Worm (Caenorhabditis elegans): Measurements from ENCODE around the gene Y57G11B.3.

DNA sequence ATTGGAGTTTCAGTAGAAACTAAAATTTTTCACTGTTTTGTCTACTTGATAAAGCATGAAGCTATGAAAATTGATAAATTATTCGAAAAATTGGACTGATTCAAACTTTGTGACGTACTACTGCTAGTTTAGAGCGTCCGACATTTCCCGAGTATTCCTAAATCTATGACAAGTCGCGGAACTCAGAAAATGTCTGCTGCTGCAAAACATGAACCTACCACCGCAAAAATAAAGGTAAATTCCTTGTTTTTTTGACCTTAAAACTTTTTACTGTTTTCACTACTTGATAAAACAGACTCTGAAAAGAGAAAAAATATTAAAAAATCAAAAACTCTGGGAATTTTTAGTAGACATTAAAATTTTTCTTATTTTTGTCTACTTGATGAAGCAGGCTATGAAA, 12.6 kb upstream of the Y57G11B.3 start:
- TF ChIP-seq hlh-1 (tag; optimal IDR thresholded peaks at IDR 0.05) (no peak), ceh-43 (GFP tag; optimal IDR thresholded peaks at IDR 0.05) (no peak), nhr-28 (tag; optimal IDR thresholded peaks at IDR 0.05) (no peak), nhr-76 (tag; optimal IDR thresholded peaks at IDR 0.05) (no peak)
